Worm (Caenorhabditis elegans): ENCODE measurements around the gene srsx-18.

srsx-18 gene

DNA sequence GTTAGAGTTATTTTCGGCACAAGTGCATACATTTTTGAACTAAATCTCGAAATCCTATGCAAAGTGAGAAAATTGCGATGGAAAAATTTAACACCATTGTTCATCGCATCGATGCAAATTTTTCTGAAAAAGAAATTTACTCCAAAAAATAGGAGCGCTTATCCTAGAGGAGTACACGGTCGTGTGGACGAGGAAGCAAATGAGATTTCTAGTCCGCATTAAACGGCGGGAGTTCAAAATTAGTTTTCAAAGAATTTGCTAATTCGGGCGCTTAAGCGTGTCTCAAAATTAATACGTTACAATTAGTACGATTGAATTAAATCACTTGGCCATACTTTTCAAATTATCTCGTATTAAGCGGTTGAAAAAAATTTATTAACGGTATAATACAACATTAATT is 4.6 kb upstream of the srsx-18 start, which contains the start of gene lrpr-1 (continued):
- peak; percentile 99 for TF ChIP-seq dpl-1 (GFP tag; optimal IDR thresholded peaks at IDR 0.05)
- TF ChIP-seq T26A8.4 (GFP tag; IDR thresholded peaks at IDR 0.05): no peak
- TF ChIP-seq ZK546.5 (tag; optimal IDR thresholded peaks at IDR 0.05): no peak
- no peak for TF ChIP-seq fos-1 (tag; optimal IDR thresholded peaks at IDR 0.05)
- peak; percentile 52 for TF ChIP-seq F49E8.2 (tag; optimal IDR thresholded peaks at IDR 0.05; ENCODE audit: borderline replicate concordance)
- TF ChIP-seq lsy-2 (tag; optimal IDR thresholded peaks at IDR 0.05): no peak
- peak in 1 of 2 experiments; percentile 49 for TF ChIP-seq daf-16 (GFP tag; optimal IDR thresholded peaks at IDR 0.05)
- no peak for TF ChIP-seq daf-16 (tag; optimal IDR thresholded peaks at IDR 0.05)
- no peak for TF ChIP-seq set-16 (GFP tag; IDR thresholded peaks at IDR 0.05)
- no peak for TF ChIP-seq arid-1 (GFP tag; conservative IDR thresholded peaks at IDR 0.05)
- no peak for TF ChIP-seq unc-62 (GFP tag; optimal IDR thresholded peaks at IDR 0.05 in 1 of 2)
- no peak for TF ChIP-seq unc-62 (tag; optimal IDR thresholded peaks at IDR 0.05)
- TF ChIP-seq dmd-9 (GFP tag; IDR thresholded peaks at IDR 0.05): peak; percentile 91
- no peak for TF ChIP-seq spr-1 (tag; optimal IDR thresholded peaks at IDR 0.05)
- no peak for TF ChIP-seq R02D3.7 (tag; optimal IDR thresholded peaks at IDR 0.05)
- no peak for TF ChIP-seq mdl-1 (tag; optimal IDR thresholded peaks at IDR 0.05)
- peak in 1 of 2 experiments; percentile 92 for TF ChIP-seq hif-1 (tag; optimal IDR thresholded peaks at IDR 0.05)
- TF ChIP-seq snpc-1.2 (GFP tag; IDR thresholded peaks at IDR 0.05): no peak
- no peak for TF ChIP-seq ctbp-1 (GFP tag; IDR thresholded peaks at IDR 0.05)
- no peak for TF ChIP-seq gei-8 (GFP tag; optimal IDR thresholded peaks at IDR 0.05)
- TF ChIP-seq cey-2 (tag; optimal IDR thresholded peaks at IDR 0.05; ENCODE audit: borderline replicate concordance, insufficient read depth): no peak
- TF ChIP-seq skn-1 (tag; optimal IDR thresholded peaks at IDR 0.05): no peak
- TF ChIP-seq daf-8 (GFP tag; IDR thresholded peaks at IDR 0.05): no peak
- no peak for TF ChIP-seq egl-43 (GFP tag; IDR thresholded peaks at IDR 0.05)
- TF ChIP-seq nhr-10 (tag; optimal IDR thresholded peaks at IDR 0.05): no peak
- no peak for TF ChIP-seq F26F4.8 (GFP tag; conservative IDR thresholded peaks at IDR 0.05)
- TF ChIP-seq sdz-12 (GFP tag; optimal IDR thresholded peaks at IDR 0.05): no peak
- no peak for TF ChIP-seq saeg-2 (GFP tag; IDR thresholded peaks at IDR 0.05)
- no peak for TF ChIP-seq lin-29 (GFP tag; IDR thresholded peaks at IDR 0.05)
- TF ChIP-seq attf-4 (tag; optimal IDR thresholded peaks at IDR 0.05): no peak
- no peak for TF ChIP-seq nhr-102 (tag; optimal IDR thresholded peaks at IDR 0.05)
- TF ChIP-seq nhr-48 (tag; optimal IDR thresholded peaks at IDR 0.05): no peak
- no peak for TF ChIP-seq hlh-11 (tag; optimal IDR thresholded peaks at IDR 0.05)
- 0 out of 4 replicates have a peak, but pooled peaks of 1 of the 2 experiments have one; percentile 81 for TF ChIP-seq madf-5 (GFP tag; IDR thresholded peaks at IDR 0.05)
- TF ChIP-seq madf-9 (GFP tag; conservative IDR thresholded peaks at IDR 0.05): peak; percentile 85
- no peak for TF ChIP-seq zip-11 (GFP tag; IDR thresholded peaks at IDR 0.05)
- no peak for TF ChIP-seq spr-3 (GFP tag; optimal IDR thresholded peaks at IDR 0.05)
- no peak for TF ChIP-seq Y105C5A.15 (GFP tag; IDR thresholded peaks at IDR 0.05)
- TF ChIP-seq mep-1 (tag; optimal IDR thresholded peaks at IDR 0.05): no peak
- TF ChIP-seq dve-1 (tag; optimal IDR thresholded peaks at IDR 0.05; ENCODE audit: insufficient read depth): no peak
- no peak for TF ChIP-seq daf-12 (tag; optimal IDR thresholded peaks at IDR 0.05)
- peak; percentile 84 for TF ChIP-seq aha-1 (tag)
- TF ChIP-seq F37D6.2 (tag; optimal IDR thresholded peaks at IDR 0.05): no peak
- no peak for TF ChIP-seq daf-19 (GFP tag; conservative IDR thresholded peaks at IDR 0.05)
- no peak for TF ChIP-seq lim-7 (GFP tag; IDR thresholded peaks at IDR 0.05)
- TF ChIP-seq zag-1 (tag; optimal IDR thresholded peaks at IDR 0.05): no peak
- no peak for TF ChIP-seq mxl-3 (GFP tag; optimal IDR thresholded peaks at IDR 0.05)
- no peak; the same call in 1 of the 2 replicates for TF ChIP-seq tra-1 (GFP tag; IDR thresholded peaks at IDR 0.05)
- TF ChIP-seq Y48G9A.11 (GFP tag; IDR thresholded peaks at IDR 0.05): peak; percentile 93
- no peak for TF ChIP-seq ces-1 (GFP tag; optimal IDR thresholded peaks at IDR 0.05)
- no peak for TF ChIP-seq dmd-6 (GFP tag; IDR thresholded peaks at IDR 0.05)
- TF ChIP-seq aly-2 (tag; optimal IDR thresholded peaks at IDR 0.05): no peak
